Worm (Caenorhabditis elegans): ENCODE data around the gene F32G8.3.

DNA sequence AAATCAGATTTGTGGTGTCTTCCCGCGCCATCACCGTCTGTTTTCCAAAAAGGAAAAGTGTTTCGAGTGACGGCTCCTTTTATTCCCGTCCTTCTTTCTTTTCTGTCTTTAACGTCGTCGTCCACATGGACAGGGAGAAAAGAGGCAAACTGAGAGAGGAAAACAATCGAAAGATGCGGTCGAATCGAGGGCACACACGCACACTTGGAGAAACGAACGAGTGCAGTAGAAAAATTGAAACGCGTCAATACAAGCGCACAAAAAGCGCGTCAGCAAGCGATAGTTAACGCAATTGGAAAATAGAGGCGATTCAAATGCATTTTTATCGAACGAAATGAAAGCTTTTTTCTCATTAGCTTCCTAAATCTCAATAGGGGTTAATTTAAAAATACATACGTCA, 18.3 kb downstream of the F32G8.3 start:
- TF ChIP-seq flt-1 (GFP tag; IDR thresholded peaks at IDR 0.05) (no peak), pes-1 (GFP tag; IDR thresholded peaks at IDR 0.05) (no peak), ama-1 (optimal IDR thresholded peaks at IDR 0.05) (no peak), scrt-1 (GFP tag; IDR thresholded peaks at IDR 0.05) (no peak), sea-1 (GFP tag; conservative IDR thresholded peaks at IDR 0.05) (no peak), ceh-13 (GFP tag; optimal IDR thresholded peaks at IDR 0.05) (no peak), ets-7 (tag; optimal IDR thresholded peaks at IDR 0.05) (no peak), B0310.2 (tag; optimal IDR thresholded peaks at IDR 0.05) (no peak), ceh-36 (tag; optimal IDR thresholded peaks at IDR 0.05) (no peak), hnd-1 (tag; optimal IDR thresholded peaks at IDR 0.05) (no peak), tbx-11 (GFP tag; IDR thresholded peaks at IDR 0.05) (no peak), tbx-37 (GFP tag; conservative IDR thresholded peaks at IDR 0.05) (no peak)

All from whole organism, early embryonic.